Fruit fly (Drosophila melanogaster) whole organism, prepupa: ENCODE measurements around the gene CG9427.

Experiments
- Blimp-1 ChIP-seq: fragments of 200-800 bp; sonication (Bioruptor generic); optimal IDR thresholded peaks from 3 replicates; lab custom pipeline; 2017; ENCODE audit warnings: missing biosample characterization, missing genetic modification characterization, mild to moderate bottlenecking, moderate library complexity, missing genetic modification reagents
- CG10631 ChIP-seq: fragments of 200-800 bp; sonication (Bioruptor generic); optimal IDR thresholded peaks from 2 replicates; lab custom pipeline; 2016; ENCODE audit warnings: missing biosample characterization, missing genetic modification characterization
- CG10669 ChIP-seq: fragments of 200-800 bp; sonication (Bioruptor generic); optimal IDR thresholded peaks from 3 replicates; lab custom pipeline; 2018; ENCODE audit warnings: missing biosample characterization, mild to moderate bottlenecking, missing genetic modification characterization, moderate library complexity
- CG11294 ChIP-seq: fragments of 200-800 bp; sonication (Bioruptor generic); IDR thresholded peaks from 2 replicates; pipeline ENCODE4 v1.3.6; 2022; ENCODE audit warnings: missing biosample characterization, missing genetic modification characterization
- CG15336 ChIP-seq: fragments of 200-800 bp; sonication (Bioruptor generic); IDR thresholded peaks from 2 replicates; pipeline ENCODE4 v1.3.6; 2022; ENCODE audit warnings: missing biosample characterization, missing genetic modification characterization
- CG1621 ChIP-seq: fragments of 200-800 bp; sonication (Bioruptor generic); optimal IDR thresholded peaks from 3 replicates; lab custom pipeline; 2018; ENCODE audit warnings: missing biosample characterization, mild to moderate bottlenecking, missing genetic modification characterization
- CG16779 ChIP-seq: fragments of 200-800 bp; sonication (Bioruptor generic); optimal IDR thresholded peaks from 3 replicates; lab custom pipeline; 2017; ENCODE audit warnings: missing biosample characterization, mild to moderate bottlenecking, missing genetic modification characterization
- CG3032 ChIP-seq: fragments of 200-800 bp; optimal IDR thresholded peaks from 2 replicates; lab custom pipeline; 2019; ENCODE audit warnings: missing biosample characterization, mild to moderate bottlenecking, missing genetic modification characterization, moderate library complexity
- CG31627 ChIP-seq: fragments of 200-800 bp; sonication (Bioruptor generic); optimal IDR thresholded peaks from 3 replicates; lab custom pipeline; 2016; ENCODE audit warnings: missing biosample characterization, missing genetic modification characterization
- CG32006 ChIP-seq: fragments of 200-800 bp; sonication (Bioruptor generic); optimal IDR thresholded peaks from 3 replicates; lab custom pipeline; 2017; ENCODE audit warnings: missing biosample characterization, mild to moderate bottlenecking, missing genetic modification characterization
- CG34406 ChIP-seq: fragments of 200-800 bp; sonication (Bioruptor generic); optimal IDR thresholded peaks from 3 replicates; lab custom pipeline; 2016; ENCODE audit warnings: missing biosample characterization, missing genetic modification characterization
- CG3919 ChIP-seq: fragments of 200-800 bp; sonication (Bioruptor generic); optimal IDR thresholded peaks from 3 replicates; lab custom pipeline; 2016; ENCODE audit warnings: missing biosample characterization, missing genetic modification characterization
- CG4318 ChIP-seq: fragments of 200-800 bp; sonication (Bioruptor generic); optimal IDR thresholded peaks from 3 replicates; lab custom pipeline; 2017; ENCODE audit warnings: missing biosample characterization, mild to moderate bottlenecking, missing genetic modification characterization
- CG6163 ChIP-seq: fragments of 200-800 bp; sonication (Bioruptor generic); IDR thresholded peaks from 3 replicates; pipeline ENCODE4 v1.3.6; 2022; ENCODE audit warnings: missing biosample characterization, missing genetic modification characterization
- CG6276 ChIP-seq: fragments of 200-800 bp; sonication (Bioruptor generic); optimal IDR thresholded peaks from 2 replicates; lab custom pipeline; 2017; ENCODE audit warnings: missing biosample characterization, mild to moderate bottlenecking, missing genetic modification characterization
- CG6792 ChIP-seq: fragments of 200-800 bp; sonication (Bioruptor generic); optimal IDR thresholded peaks from 3 replicates; lab custom pipeline; 2016; ENCODE audit warnings: missing biosample characterization, missing genetic modification characterization
- CG6808 ChIP-seq: fragments of 200-800 bp; sonication (Bioruptor generic); optimal IDR thresholded peaks from 3 replicates; lab custom pipeline; 2017; ENCODE audit warnings: missing biosample characterization, missing genetic modification characterization, mild to moderate bottlenecking, moderate library complexity, missing genetic modification reagents
- CG6854 ChIP-seq: fragments of 200-800 bp; sonication (Bioruptor generic); optimal IDR thresholded peaks from 2 replicates; lab custom pipeline; 2017; ENCODE audit warnings: missing biosample characterization, mild to moderate bottlenecking, missing genetic modification characterization
- CG7368 ChIP-seq: fragments of 200-800 bp; sonication (Bioruptor generic); optimal IDR thresholded peaks from 3 replicates; lab custom pipeline; 2016; ENCODE audit warnings: missing biosample characterization, missing genetic modification characterization
- CG8119 ChIP-seq: fragments of 200-800 bp; sonication (Bioruptor generic); IDR thresholded peaks from 3 replicates; pipeline ENCODE4 v1.3.6; 2022; ENCODE audit warnings: missing biosample characterization, missing genetic modification characterization
- CG8319 ChIP-seq: fragments of 200-800 bp; sonication (Bioruptor generic); optimal IDR thresholded peaks from 3 replicates; lab custom pipeline; 2016; ENCODE audit warnings: missing biosample characterization, missing genetic modification characterization
- CG8632 ChIP-seq: fragments of 200-800 bp; sonication (Bioruptor generic); optimal IDR thresholded peaks from 3 replicates; lab custom pipeline; 2016; ENCODE audit warnings: missing biosample characterization, missing genetic modification characterization
- CG9139 ChIP-seq: fragments of 200-800 bp; sonication (Bioruptor generic); optimal IDR thresholded peaks from 3 replicates; lab custom pipeline; 2017; ENCODE audit warnings: missing biosample characterization, mild to moderate bottlenecking, missing genetic modification characterization
- Eip78C ChIP-seq: fragments of 200-800 bp; sonication (Bioruptor generic); peaks from one replicate; lab custom pipeline; 2016; ENCODE audit warnings: missing biosample characterization, missing genetic modification characterization
- Ets21C ChIP-seq: fragments of 200-800 bp; sonication (Bioruptor generic); optimal IDR thresholded peaks from 3 replicates; lab custom pipeline; 2016; ENCODE audit warnings: missing biosample characterization, missing genetic modification characterization
- Ets96B ChIP-seq: fragments of 200-800 bp; optimal IDR thresholded peaks from 2 replicates; lab custom pipeline; 2019; ENCODE audit warnings: missing biosample characterization, mild to moderate bottlenecking, missing genetic modification characterization, moderate library complexity
- Gug ChIP-seq: fragments of 200-800 bp; sonication (Bioruptor generic); IDR thresholded peaks from 2 replicates; pipeline ENCODE4 v1.3.6; 2022; ENCODE audit warnings: missing biosample characterization, missing genetic modification characterization
- Hr38 ChIP-seq: sonication (Bioruptor generic); optimal IDR thresholded peaks from 2 replicates; lab custom pipeline; 2016; ENCODE audit warnings: missing biosample characterization, missing genetic modification characterization
- Hr39 ChIP-seq: fragments of 200-800 bp; sonication (Bioruptor generic); optimal IDR thresholded peaks from 2 replicates; lab custom pipeline; 2016; ENCODE audit warnings: missing biosample characterization, missing genetic modification characterization
- Hr4 ChIP-seq: fragments of 200-800 bp; sonication (Bioruptor generic); optimal IDR thresholded peaks from 3 replicates; lab custom pipeline; 2016; ENCODE audit warnings: missing biosample characterization, missing genetic modification characterization
- Lpt ChIP-seq: fragments of 200-800 bp; sonication (Bioruptor generic); optimal IDR thresholded peaks from 3 replicates; lab custom pipeline; 2016; ENCODE audit warnings: missing biosample characterization, missing genetic modification characterization
- Met ChIP-seq: fragments of 200-800 bp; sonication (Bioruptor generic); optimal IDR thresholded peaks from 3 replicates; lab custom pipeline; 2016; ENCODE audit warnings: missing biosample characterization, missing genetic modification characterization
- OdsH ChIP-seq: fragments of 200-800 bp; sonication (Bioruptor generic); optimal IDR thresholded peaks from 3 replicates; lab custom pipeline; 2016; ENCODE audit warnings: missing biosample characterization, missing genetic modification characterization
- Smox ChIP-seq: fragments of 200-800 bp; sonication (Bioruptor generic); optimal IDR thresholded peaks from 3 replicates; lab custom pipeline; 2016; ENCODE audit warnings: missing biosample characterization, missing genetic modification characterization
- Sox102F ChIP-seq: fragments of 200-800 bp; sonication (Bioruptor generic); optimal IDR thresholded peaks from 2 replicates; lab custom pipeline; 2016; ENCODE audit warnings: missing biosample characterization, mild to moderate bottlenecking, missing genetic modification characterization
- Sox14 ChIP-seq: fragments of 200-800 bp; sonication (Bioruptor generic); optimal IDR thresholded peaks from 3 replicates; lab custom pipeline; 2016; ENCODE audit warnings: missing biosample characterization, missing genetic modification characterization
- Sox15 ChIP-seq: fragments of 200-800 bp; sonication (Bioruptor generic); optimal IDR thresholded peaks from 3 replicates; lab custom pipeline; 2016; ENCODE audit warnings: missing biosample characterization, missing genetic modification characterization
- achi ChIP-seq: fragments of 200-800 bp; sonication (Bioruptor generic); optimal IDR thresholded peaks from 3 replicates; lab custom pipeline; 2016; ENCODE audit warnings: missing biosample characterization, missing genetic modification characterization
- cyc ChIP-seq: fragments of 200-800 bp; sonication (Bioruptor generic); optimal IDR thresholded peaks from 3 replicates; lab custom pipeline; 2016; ENCODE audit warnings: missing biosample characterization, missing genetic modification characterization
- dsx ChIP-seq: fragments of 200-800 bp; optimal IDR thresholded peaks from 3 replicates; lab custom pipeline; 2019; ENCODE audit warnings: missing biosample characterization, mild to moderate bottlenecking, missing genetic modification characterization, moderate library complexity; ENCODE audit not compliant: poor library complexity, severe bottlenecking
- eg ChIP-seq: fragments of 200-800 bp; sonication (Bioruptor generic); IDR thresholded peaks from 3 replicates; pipeline ENCODE4 v1.3.6; 2022; ENCODE audit warnings: missing biosample characterization, missing genetic modification characterization
- esn ChIP-seq: fragments of 200-800 bp; sonication (Bioruptor generic); optimal IDR thresholded peaks from 2 replicates; lab custom pipeline; 2016; ENCODE audit warnings: missing biosample characterization, mild to moderate bottlenecking, missing genetic modification characterization, moderate library complexity
- fd59A ChIP-seq: fragments of 200-800 bp; sonication (Bioruptor generic); optimal IDR thresholded peaks from 2 replicates; lab custom pipeline; 2017; ENCODE audit warnings: missing biosample characterization, mild to moderate bottlenecking, missing genetic modification characterization, missing genetic modification reagents
- fkh ChIP-seq: fragments of 200-800 bp; sonication (Bioruptor generic); optimal IDR thresholded peaks from 3 replicates; lab custom pipeline; 2017; ENCODE audit warnings: missing biosample characterization, mild to moderate bottlenecking, missing genetic modification characterization, moderate library complexity
- lz ChIP-seq: fragments of 200-800 bp; sonication (Bioruptor generic); optimal IDR thresholded peaks from 3 replicates; lab custom pipeline; 2016; ENCODE audit warnings: missing biosample characterization, missing genetic modification characterization
- pdm3 ChIP-seq: fragments of 200-800 bp; sonication (Bioruptor generic); optimal IDR thresholded peaks from 3 replicates; lab custom pipeline; 2016; ENCODE audit warnings: missing biosample characterization, missing genetic modification characterization
- salr ChIP-seq, 2 experiments: fragments of 200-800 bp; sonication (Bioruptor generic); optimal IDR thresholded peaks; 3 replicates each; lab custom pipeline; 2016 to 2018; ENCODE audit warnings: missing biosample characterization in 2 of 2, missing genetic modification characterization in 2 of 2, mild to moderate bottlenecking in 1 of 2
- spab ChIP-seq: fragments of 200-800 bp; sonication (Bioruptor generic); optimal IDR thresholded peaks from 2 replicates; lab custom pipeline; 2017; ENCODE audit warnings: missing biosample characterization, mild to moderate bottlenecking, missing genetic modification characterization, missing genetic modification reagents
- ss ChIP-seq, 2 experiments: fragments of 200-800 bp; sonication (Bioruptor generic); optimal IDR thresholded peaks; 2 replicates in 1 of 2; 3 replicates in 1 of 2; lab custom pipeline; 2017 to 2018; ENCODE audit warnings: mild to moderate bottlenecking in 2 of 2, missing biosample characterization in 2 of 2, missing genetic modification characterization in 2 of 2, moderate library complexity in 1 of 2
- svp ChIP-seq: fragments of 200-800 bp; sonication (Bioruptor generic); peaks from one replicate; lab custom pipeline; 2016; ENCODE audit warnings: missing biosample characterization, missing genetic modification characterization
- topi ChIP-seq: fragments of 200-800 bp; sonication (Bioruptor generic); optimal IDR thresholded peaks from 3 replicates; lab custom pipeline; 2016; ENCODE audit warnings: missing biosample characterization, missing genetic modification characterization
- vri ChIP-seq: fragments of 200-800 bp; sonication (Bioruptor generic); optimal IDR thresholded peaks from 3 replicates; lab custom pipeline; 2016; ENCODE audit warnings: missing biosample characterization, mild to moderate bottlenecking, missing genetic modification characterization

The CG9427 gene

DNA sequence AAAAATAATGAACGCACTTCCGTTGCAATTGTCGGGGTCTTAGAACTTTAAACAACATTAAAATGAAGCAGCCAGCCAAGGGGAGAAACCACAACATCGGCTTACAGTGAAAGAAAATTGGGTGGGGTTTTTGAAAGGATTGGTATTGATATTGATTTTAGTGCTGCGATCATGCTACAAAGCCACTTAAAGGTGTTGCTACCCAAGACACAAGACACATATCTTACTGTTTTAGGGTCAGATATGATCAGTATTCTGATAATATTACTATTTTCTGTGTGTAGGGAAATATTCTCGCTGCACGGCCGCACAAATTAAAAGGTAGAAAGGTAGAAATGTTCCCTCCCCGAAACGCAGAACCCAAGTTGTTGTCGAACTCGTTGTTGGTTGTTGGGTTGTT, 21.6 kb downstream of the CG9427 start:
- peak; percentile 63 for TF ChIP-seq pdm3 (GFP tag; lab: Kevin White, UChicago)
- TF ChIP-seq CG9139 = no peak
- peak; percentile 61 for TF ChIP-seq Sox14
- peak; percentile 64 for TF ChIP-seq CG6808
- peak; percentile 63 for TF ChIP-seq CG3032 (tag; lab: Kevin White, UChicago)
- peak; percentile 75 for TF ChIP-seq svp (GFP tag; lab: Kevin White, UChicago)
- TF ChIP-seq CG10631 (GFP tag; lab: Kevin White, UChicago) = peak; percentile 69
- TF ChIP-seq CG6163 (GFP tag; lab: Robert Waterston, UW) = peak; percentile 65; the same call in 2 of the 3 replicates
- no peak for TF ChIP-seq CG11294 (GFP tag; lab: Robert Waterston, UW)
- peak; percentile 35 for TF ChIP-seq CG8632 (GFP tag; lab: Kevin White, UChicago)
- no peak; the same call in 1 of the 2 replicates for TF ChIP-seq Gug (GFP tag; lab: Robert Waterston, UW)
- no peak for TF ChIP-seq Blimp-1 (GFP tag; lab: Kevin White, UChicago)
- TF ChIP-seq Met (GFP tag; lab: Kevin White, UChicago) = peak; percentile 52
- TF ChIP-seq cyc = peak; percentile 56
- no peak for TF ChIP-seq Sox15
- TF ChIP-seq CG4318 (GFP tag; lab: Kevin White, UChicago) = no peak
- TF ChIP-seq Ets96B (tag; lab: Kevin White, UChicago) = peak; percentile 71
- TF ChIP-seq Hr4 (GFP tag; lab: Kevin White, UChicago) = no peak
- peak; percentile 43; the same call in 1 of the 2 replicates for TF ChIP-seq CG15336
- TF ChIP-seq Eip78C = peak; percentile 88
- peak; percentile 53 for TF ChIP-seq CG32006
- peak; percentile 47 for TF ChIP-seq lz (GFP tag; lab: Kevin White, UChicago)
- TF ChIP-seq Hr38 = no peak
- no peak for TF ChIP-seq CG6276 (GFP tag; lab: Kevin White, UChicago)
- TF ChIP-seq Lpt (GFP tag; lab: Kevin White, UChicago) = peak; percentile 28
- TF ChIP-seq OdsH (GFP tag; lab: Kevin White, UChicago) = peak; percentile 61
- peak; percentile 43 to 48 for TF ChIP-seq salr (GFP tag; optimal IDR thresholded peaks at IDR 0.05; lab: Kevin White, UChicago)
- peak; percentile 14 for TF ChIP-seq CG34406
- TF ChIP-seq CG10669 (GFP tag; lab: Kevin White, UChicago) = peak; percentile 69
- peak; percentile 43 for TF ChIP-seq CG8319 (GFP tag; lab: Kevin White, UChicago)
- no peak for TF ChIP-seq eg (GFP tag; lab: Robert Waterston, UW)
- peak; percentile 59 for TF ChIP-seq CG6792
- TF ChIP-seq fkh (GFP tag; lab: Kevin White, UChicago) = no peak
- peak; percentile 61 for TF ChIP-seq achi
- peak; percentile 63 for TF ChIP-seq fd59A
- TF ChIP-seq CG16779 (tag; lab: Kevin White, UChicago) = peak; percentile 25
- peak; percentile 39; the same call in 1 of the 3 replicates for TF ChIP-seq CG8119 (GFP tag; lab: Robert Waterston, UW)
- peak; percentile 57 for TF ChIP-seq Hr39 (GFP tag; lab: Kevin White, UChicago)
- TF ChIP-seq vri (GFP tag; lab: Kevin White, UChicago) = peak; percentile 13
- TF ChIP-seq CG31627 (GFP tag; lab: Kevin White, UChicago) = peak; percentile 54
- TF ChIP-seq topi (GFP tag; lab: Kevin White, UChicago) = peak; percentile 54
- peak; percentile 62 for TF ChIP-seq CG1621
- peak; percentile 61 for TF ChIP-seq dsx
- TF ChIP-seq CG7368 (GFP tag; lab: Kevin White, UChicago) = peak; percentile 47
- peak; percentile 67 for TF ChIP-seq esn (GFP tag; lab: Kevin White, UChicago)
- peak; percentile 36 for TF ChIP-seq Ets21C (GFP tag; lab: Kevin White, UChicago)
- TF ChIP-seq CG3919 (GFP tag; lab: Kevin White, UChicago) = peak; percentile 75
- peak; percentile 53 for TF ChIP-seq Smox
- TF ChIP-seq Sox102F = peak; percentile 44
- TF ChIP-seq CG6854 (GFP tag; lab: Kevin White, UChicago) = peak; percentile 7
- peak; percentile 65 for TF ChIP-seq spab (GFP tag; lab: Kevin White, UChicago)
- TF ChIP-seq ss (GFP tag; optimal IDR thresholded peaks at IDR 0.05; lab: Kevin White, UChicago) = peak; percentile 28 to 35
